Worm (Caenorhabditis elegans) whole organism, early embryonic: Measurements from ENCODE around the gene nhr-251.

Experiments used
- B0310.2 ChIP-seq: sonication (generic microtip); optimal IDR thresholded peaks from 2 replicates; lab custom pipeline; 2016; ENCODE audit warnings: mild to moderate bottlenecking, missing genetic modification characterization, missing compliant biosample characterization
- aly-1 ChIP-seq: sonication (generic microtip); optimal IDR thresholded peaks from 2 replicates; lab custom pipeline; 2016; ENCODE audit warnings: missing genetic modification characterization, missing compliant biosample characterization
- ceh-13 ChIP-seq: fragments of 200-800 bp; sonication (Bioruptor generic); optimal IDR thresholded peaks from 2 replicates; lab custom pipeline; 2018; ENCODE audit warnings: mild to moderate bottlenecking, missing genetic modification characterization, missing compliant biosample characterization
- flt-1 ChIP-seq: fragments of 200-800 bp; sonication (Bioruptor generic); IDR thresholded peaks from 2 replicates; pipeline ENCODE4 v1.3.6; 2022; ENCODE audit warnings: missing genetic modification characterization, missing compliant biosample characterization
- hmg-4 ChIP-seq: fragments of 200-800 bp; sonication (Bioruptor generic); optimal IDR thresholded peaks from 2 replicates; lab custom pipeline; 2018; ENCODE audit warnings: mild to moderate bottlenecking, missing genetic modification characterization, missing compliant biosample characterization
- pes-1 ChIP-seq: fragments of 200-800 bp; sonication (Bioruptor generic); IDR thresholded peaks from 2 replicates; pipeline ENCODE4 v1.3.6; 2022; ENCODE audit warnings: missing genetic modification reagents, missing genetic modification characterization, missing compliant biosample characterization

DNA sequence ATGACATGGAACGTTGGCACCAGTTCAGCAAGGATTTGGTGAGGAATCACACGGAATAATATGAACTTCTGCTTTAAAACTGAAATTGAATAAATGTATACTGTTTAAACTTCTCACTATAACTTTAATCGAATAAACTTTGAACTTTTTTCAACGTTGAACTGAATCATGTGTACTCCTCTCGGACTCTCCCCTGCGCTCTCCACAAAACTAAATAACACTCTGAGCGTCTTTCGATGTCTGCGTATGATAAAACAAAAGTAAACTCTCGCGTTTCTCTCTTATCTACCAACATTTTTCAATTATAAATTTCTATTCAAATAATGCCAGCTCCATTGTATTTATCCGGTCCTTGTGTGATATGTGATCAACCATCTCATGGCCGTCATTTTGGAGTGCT lies 31.5 kb downstream of the nhr-251 start:
- TF ChIP-seq aly-1 (no peak), flt-1 (GFP tag; lab: Robert Waterston, UW) (no peak), ceh-13 (no peak), B0310.2 (tag; lab: Kevin White, UChicago) (no peak), pes-1 (GFP tag; lab: Robert Waterston, UW) (no peak), hmg-4 (GFP tag; lab: Kevin White, UChicago) (no peak)
